Worm (Caenorhabditis elegans): ENCODE results near the gene hxk-3.

hxk-3 gene

ce11 chrIV:1497448-1497847 lies at the start of gene hxk-3:
hxk-3 (plus strand) TSS chrIV:1497626.
- TF ChIP-seq lin-39 (tag; optimal IDR thresholded peaks at IDR 0.05) (peak; percentile 49), ceh-82 (tag; optimal IDR thresholded peaks at IDR 0.05) (no peak), nhr-67 (tag; optimal IDR thresholded peaks at IDR 0.05) (no peak), daf-12 (tag; optimal IDR thresholded peaks at IDR 0.05) (no peak), elt-3 (tag; optimal IDR thresholded peaks at IDR 0.05) (no peak), unc-39 (tag; optimal IDR thresholded peaks at IDR 0.05) (no peak), snpc-4 (tag; optimal IDR thresholded peaks at IDR 0.05) (no peak), zag-1 (tag; optimal IDR thresholded peaks at IDR 0.05) (no peak), fkh-2 (tag; optimal IDR thresholded peaks at IDR 0.05) (no peak), nhr-25 (tag; optimal IDR thresholded peaks at IDR 0.05) (peak; percentile 13), pha-4 (tag; optimal IDR thresholded peaks at IDR 0.05) (peak; percentile 71), nhr-11 (tag; optimal IDR thresholded peaks at IDR 0.05) (no peak), lsy-12 (tag; optimal IDR thresholded peaks at IDR 0.05) (peak; percentile 1), nfya-1 (tag; optimal IDR thresholded peaks at IDR 0.05; ENCODE audit: insufficient read depth) (peak; percentile 77), ama-1 (optimal IDR thresholded peaks at IDR 0.05) (peak; percentile 70), jun-1 (tag; optimal IDR thresholded peaks at IDR 0.05) (no peak), nhr-12 (tag; optimal IDR thresholded peaks at IDR 0.05) (no peak), fkh-10 (GFP tag; optimal IDR thresholded peaks at IDR 0.05) (no peak), skn-1 (tag; optimal IDR thresholded peaks at IDR 0.05) (no peak), nhr-23 (tag; optimal IDR thresholded peaks at IDR 0.05) (peak; percentile 49), nhr-43 (tag; optimal IDR thresholded peaks at IDR 0.05; ENCODE audit: poor library complexity, severe bottlenecking) (peak; percentile 63), mml-1 (tag; optimal IDR thresholded peaks at IDR 0.05) (no peak), mdl-1 (tag; optimal IDR thresholded peaks at IDR 0.05) (peak; percentile 84), R02D3.7 (tag; optimal IDR thresholded peaks at IDR 0.05) (no peak), lin-15B (tag; optimal IDR thresholded peaks at IDR 0.05) (peak; percentile 64), ceh-28 (tag; optimal IDR thresholded peaks at IDR 0.05) (peak; percentile 80), nhr-28 (tag; optimal IDR thresholded peaks at IDR 0.05) (no peak), ZK546.5 (tag; optimal IDR thresholded peaks at IDR 0.05) (no peak), eor-1 (tag; optimal IDR thresholded peaks at IDR 0.05) (no peak), elt-2 (tag; optimal IDR thresholded peaks at IDR 0.05) (peak; percentile 50), nhr-77 (tag; optimal IDR thresholded peaks at IDR 0.05) (no peak), tbx-2 (tag; optimal IDR thresholded peaks at IDR 0.05) (no peak), ceh-9 (tag; optimal IDR thresholded peaks at IDR 0.05) (no peak), ztf-11 (tag; optimal IDR thresholded peaks at IDR 0.05) (no peak), pqm-1 (tag; optimal IDR thresholded peaks at IDR 0.05) (no peak), ceh-16 (tag; optimal IDR thresholded peaks at IDR 0.05) (no peak), ztf-4 (tag; optimal IDR thresholded peaks at IDR 0.05) (no peak), elt-1 (tag; optimal IDR thresholded peaks at IDR 0.05) (no peak), aly-2 (tag; optimal IDR thresholded peaks at IDR 0.05) (no peak), unc-62 (GFP tag; optimal IDR thresholded peaks at IDR 0.05) (no peak), hmg-11 (tag; optimal IDR thresholded peaks at IDR 0.05) (peak; percentile 84), egl-27 (tag; optimal IDR thresholded peaks at IDR 0.05) (no peak), fos-1 (tag; optimal IDR thresholded peaks at IDR 0.05) (no peak), sea-2 (GFP tag; optimal IDR thresholded peaks at IDR 0.05) (no peak), nhr-237 (tag; optimal IDR thresholded peaks at IDR 0.05) (no peak), egl-5 (tag; optimal IDR thresholded peaks at IDR 0.05) (no peak), nhr-76 (tag; optimal IDR thresholded peaks at IDR 0.05) (no peak)

- TF ChIP-seq hmg-11 (tag; optimal IDR thresholded peaks at IDR 0.05) (no peak), mml-1 (tag; optimal IDR thresholded peaks at IDR 0.05) (no peak), nhr-25 (tag; optimal IDR thresholded peaks at IDR 0.05) (peak; percentile 36), sea-2 (GFP tag; optimal IDR thresholded peaks at IDR 0.05) (no peak)
These were observed 44.9 kb upstream of the hxk-3 start for ce11 chrIV:1452480-1452879.

All from whole organism, L3 larva.